Worm (Caenorhabditis elegans) whole organism, young adult: Measurements from ENCODE around the gene clc-27.

Experiments
- F23B12.7 ChIP-seq: sonication (generic microtip); optimal IDR thresholded peaks from 2 replicates; lab custom pipeline; 2017; ENCODE audit warnings: missing genetic modification characterization, mild to moderate bottlenecking, missing compliant biosample characterization, antibody characterized with exemption, moderate library complexity; ENCODE audit not compliant: insufficient read depth
- F33H1.4 ChIP-seq: fragments of 200-800 bp; sonication (Bioruptor generic); IDR thresholded peaks from 2 replicates; pipeline ENCODE4 v1.3.6; 2022; ENCODE audit warnings: missing genetic modification reagents, missing genetic modification characterization, missing compliant biosample characterization
- F37B4.10 ChIP-seq: fragments of 200-800 bp; sonication (Bioruptor generic); IDR thresholded peaks from 2 replicates; pipeline ENCODE4 v1.3.6; 2022; ENCODE audit warnings: missing genetic modification characterization, missing compliant biosample characterization
- F39B2.1 ChIP-seq: fragments of 200-800 bp; sonication (Bioruptor generic); IDR thresholded peaks from 2 replicates; pipeline ENCODE4 v1.3.6; 2022; ENCODE audit warnings: missing genetic modification reagents, missing genetic modification characterization, missing compliant biosample characterization
- F49E8.2 ChIP-seq: sonication (generic microtip); optimal IDR thresholded peaks from 3 replicates; lab custom pipeline; 2017; ENCODE audit warnings: missing genetic modification characterization, mild to moderate bottlenecking, missing compliant biosample characterization, antibody characterized with exemption, moderate library complexity; ENCODE audit not compliant: insufficient read depth
- F57C9.4 ChIP-seq: sonication (generic microtip); optimal IDR thresholded peaks from 2 replicates; lab custom pipeline; 2017; ENCODE audit warnings: mild to moderate bottlenecking, missing genetic modification characterization, missing compliant biosample characterization
- T07F8.4 ChIP-seq: sonication (generic microtip); optimal IDR thresholded peaks from 2 replicates; lab custom pipeline; 2016; ENCODE audit warnings: mild to moderate bottlenecking, missing genetic modification characterization, moderate library complexity, missing compliant biosample characterization
- Y53G8AR.9 ChIP-seq: fragments of 200-800 bp; sonication (Bioruptor generic); conservative IDR thresholded peaks from 2 replicates; pipeline ENCODE4 v1.3.6; 2022; ENCODE audit warnings: missing genetic modification reagents, missing genetic modification characterization, missing compliant biosample characterization
- Y67H2A.10 ChIP-seq: fragments of 200-800 bp; sonication (Bioruptor generic); conservative IDR thresholded peaks from 2 replicates; pipeline ENCODE4 v1.3.6; 2022; ENCODE audit warnings: missing genetic modification reagents, missing genetic modification characterization, missing compliant biosample characterization
- bed-1 ChIP-seq: fragments of 200-800 bp; sonication (Bioruptor generic); IDR thresholded peaks from 2 replicates; pipeline ENCODE4 v1.3.6; 2022; ENCODE audit warnings: missing genetic modification reagents, missing genetic modification characterization, missing compliant biosample characterization
- ccch-3 ChIP-seq: fragments of 200-800 bp; sonication (Bioruptor generic); optimal IDR thresholded peaks from 2 replicates; lab custom pipeline; 2018; ENCODE audit warnings: mild to moderate bottlenecking, missing genetic modification characterization, missing compliant biosample characterization
- cebp-1 ChIP-seq, 2 experiments: fragments of 200-800 bp in 1 of 2; sonication (Bioruptor generic) in 1 of 2; sonication (generic microtip) in 1 of 2; IDR thresholded peaks in 1 of 2; optimal IDR thresholded peaks in 1 of 2; 2 replicates each; pipeline versions ENCODE4 v1.3.6 to Lab custom; 2017 to 2022; ENCODE audit warnings: missing compliant biosample characterization in 2 of 2, missing genetic modification characterization in 2 of 2, mild to moderate bottlenecking in 1 of 2, missing genetic modification reagents in 1 of 2, moderate library complexity in 1 of 2
- ceh-40 ChIP-seq: fragments of 200-800 bp; sonication (Bioruptor generic); IDR thresholded peaks from 2 replicates; pipeline ENCODE4 v1.3.6; 2022; ENCODE audit warnings: missing genetic modification characterization, missing compliant biosample characterization
- die-1 ChIP-seq: sonication (generic microtip); optimal IDR thresholded peaks from 2 replicates; lab custom pipeline; 2016; ENCODE audit warnings: missing genotype, mild to moderate bottlenecking, missing genetic modification characterization, missing compliant biosample characterization
- dpff-1 ChIP-seq: sonication (generic microtip); optimal IDR thresholded peaks from 2 replicates; lab custom pipeline; 2017; ENCODE audit warnings: mild to moderate bottlenecking, missing genetic modification characterization, missing compliant biosample characterization
- dpl-1 ChIP-seq: fragments of 150-350 bp; optimal IDR thresholded peaks from 2 replicates; lab custom pipeline; 2014; ENCODE audit warnings: missing biosample characterization, missing genetic modification reagents, missing genetic modification characterization
- egrh-3 ChIP-seq: fragments of 200-800 bp; sonication (Bioruptor generic); IDR thresholded peaks from 2 replicates; pipeline ENCODE4 v1.3.6; 2022; ENCODE audit warnings: missing genetic modification reagents, missing genetic modification characterization, missing compliant biosample characterization
- fkh-3 ChIP-seq: sonication (generic microtip); optimal IDR thresholded peaks from 2 replicates; lab custom pipeline; 2016; ENCODE audit warnings: mild to moderate bottlenecking, missing genetic modification characterization, missing compliant biosample characterization
- hrde-1 ChIP-seq: sonication (generic microtip); optimal IDR thresholded peaks from 2 replicates; lab custom pipeline; 2016; ENCODE audit warnings: missing genetic modification characterization, mild to moderate bottlenecking, missing compliant biosample characterization, moderate library complexity, missing genotype, missing genetic modification reagents, borderline replicate concordance
- hsf-1 ChIP-seq: fragments of 200-800 bp; sonication (Bioruptor generic); IDR thresholded peaks from 2 replicates; pipeline ENCODE4 v1.3.6; 2022; ENCODE audit warnings: missing genetic modification reagents, missing genetic modification characterization, missing compliant biosample characterization
- lin-35 ChIP-seq, 3 experiments: fragments of 150-350 bp in 2 of 3; sonication (generic microtip) in 1 of 3; optimal IDR thresholded peaks; 2 replicates each; lab custom pipeline; 2014 to 2018; ENCODE audit warnings: missing biosample characterization in 3 of 3, missing genetic modification characterization in 3 of 3, missing genetic modification reagents in 3 of 3
- lin-54 ChIP-seq: fragments of 200-800 bp; sonication (Bioruptor generic); optimal IDR thresholded peaks from 2 replicates; lab custom pipeline; 2018; ENCODE audit warnings: mild to moderate bottlenecking, missing genetic modification characterization, missing compliant biosample characterization
- lsy-27 ChIP-seq: sonication (generic microtip); optimal IDR thresholded peaks from 2 replicates; lab custom pipeline; 2017; ENCODE audit warnings: missing genetic modification characterization, mild to moderate bottlenecking, missing compliant biosample characterization, antibody characterized with exemption, missing genotype, borderline replicate concordance; ENCODE audit not compliant: insufficient read depth
- madf-10 ChIP-seq: sonication (generic microtip); optimal IDR thresholded peaks from 2 replicates; lab custom pipeline; 2016; ENCODE audit warnings: mild to moderate bottlenecking, missing genetic modification characterization, missing compliant biosample characterization
- madf-8 ChIP-seq: fragments of 200-800 bp; sonication (Bioruptor generic); conservative IDR thresholded peaks from 2 replicates; pipeline ENCODE4 v1.3.6; 2022; ENCODE audit warnings: missing genetic modification reagents, missing genetic modification characterization, missing compliant biosample characterization
- mcd-1 ChIP-seq: fragments of 200-800 bp; sonication (Bioruptor generic); IDR thresholded peaks from 2 replicates; pipeline ENCODE4 v1.3.6; 2022; ENCODE audit warnings: missing genetic modification reagents, missing genetic modification characterization, missing compliant biosample characterization
- nhr-27 ChIP-seq: fragments of 200-800 bp; sonication (Bioruptor generic); optimal IDR thresholded peaks from 2 replicates; lab custom pipeline; 2018; ENCODE audit warnings: mild to moderate bottlenecking, missing genetic modification characterization, moderate library complexity, missing compliant biosample characterization
- rpc-1 ChIP-seq, 2 experiments: fragments of 150-350 bp in 1 of 2; sonication (generic microtip) in 1 of 2; optimal IDR thresholded peaks; 2 replicates each; lab custom pipeline; 2014 to 2018; ENCODE audit warnings: missing biosample characterization in 1 of 2, missing genetic modification characterization in 1 of 2, missing genetic modification reagents in 1 of 2, missing genotype in 1 of 2
- zfh-2 ChIP-seq: fragments of 200-800 bp; sonication (Bioruptor generic); conservative IDR thresholded peaks from 2 replicates; pipeline ENCODE4 v1.3.6; 2022; ENCODE audit warnings: missing genetic modification reagents, missing genetic modification characterization, missing compliant biosample characterization
- ztf-18 ChIP-seq: sonication (generic microtip); optimal IDR thresholded peaks from 2 replicates; lab custom pipeline; 2016; ENCODE audit warnings: missing genotype, mild to moderate bottlenecking, missing genetic modification characterization, missing compliant biosample characterization
- ztf-25 ChIP-seq: fragments of 200-800 bp; sonication (Bioruptor generic); IDR thresholded peaks from 2 replicates; pipeline ENCODE4 v1.3.6; 2022; ENCODE audit warnings: missing genetic modification reagents, missing genetic modification characterization, missing compliant biosample characterization
- ztf-6 ChIP-seq: fragments of 200-800 bp; sonication (Bioruptor generic); IDR thresholded peaks from 2 replicates; pipeline ENCODE4 v1.3.6; 2022; ENCODE audit warnings: missing genetic modification reagents, missing genetic modification characterization, missing compliant biosample characterization

Gene clc-27

DNA sequence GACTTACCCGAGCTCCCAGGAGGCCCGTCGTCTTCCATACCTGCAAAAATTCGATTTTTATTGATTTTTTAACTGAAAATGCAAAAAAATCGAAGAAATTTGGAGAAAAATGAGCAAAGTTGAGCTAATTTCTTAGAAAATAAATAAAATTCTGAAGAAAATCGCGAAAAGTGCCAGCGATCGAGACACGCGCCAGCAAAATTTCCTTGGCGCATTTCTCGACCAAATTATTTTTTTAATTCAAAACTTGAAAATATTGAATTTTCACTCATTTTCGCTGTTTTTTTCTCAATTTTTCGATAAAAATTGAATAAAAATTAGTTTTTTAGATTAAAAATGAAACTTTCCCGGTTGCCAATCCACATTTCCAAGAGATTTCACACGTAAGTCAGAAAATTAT lies 29.0 kb downstream of the clc-27 start, which contains the start of the genes chin-1 and BE0003N10.1:
Gene chin-1 (minus strand): TSS at position 40 of the 400 bp plus-strand sequence.
Gene BE0003N10.1 (plus strand): TSS at position 320 of the 400 bp plus-strand sequence.
- TF ChIP-seq F33H1.4 (GFP tag; lab: Robert Waterston, UW) (peak; percentile 41), mcd-1 (GFP tag; lab: Robert Waterston, UW) (peak; percentile 72), ztf-25 (GFP tag; lab: Robert Waterston, UW) (no peak), ztf-18 (tag; lab: Kevin White, UChicago) (peak; percentile 92), ceh-40 (GFP tag; lab: Robert Waterston, UW) (no peak), F23B12.7 (tag; lab: Kevin White, UChicago) (peak; percentile 7), fkh-3 (tag; lab: Kevin White, UChicago) (no peak), T07F8.4 (tag; lab: Kevin White, UChicago) (no peak), Y67H2A.10 (GFP tag; lab: Robert Waterston, UW) (no peak), hrde-1 (tag; lab: Kevin White, UChicago) (no peak), Y53G8AR.9 (no peak), lsy-27 (tag; lab: Kevin White, UChicago) (no peak), madf-8 (GFP tag; lab: Robert Waterston, UW) (no peak), lin-35 (GFP tag; optimal IDR thresholded peaks at IDR 0.05; lab: Kevin White, UChicago) (peak in 1 of 3 experiments; percentile 35), F49E8.2 (tag; lab: Kevin White, UChicago) (no peak), F37B4.10 (GFP tag; lab: Robert Waterston, UW) (no peak), cebp-1 (GFP tag; IDR thresholded peaks at IDR 0.05; lab: Robert Waterston, UW) (no peak), cebp-1 (tag; optimal IDR thresholded peaks at IDR 0.05; lab: Kevin White, UChicago) (peak; percentile 31), dpff-1 (tag; lab: Kevin White, UChicago) (no peak), F39B2.1 (GFP tag; lab: Robert Waterston, UW) (no peak)

DNA sequence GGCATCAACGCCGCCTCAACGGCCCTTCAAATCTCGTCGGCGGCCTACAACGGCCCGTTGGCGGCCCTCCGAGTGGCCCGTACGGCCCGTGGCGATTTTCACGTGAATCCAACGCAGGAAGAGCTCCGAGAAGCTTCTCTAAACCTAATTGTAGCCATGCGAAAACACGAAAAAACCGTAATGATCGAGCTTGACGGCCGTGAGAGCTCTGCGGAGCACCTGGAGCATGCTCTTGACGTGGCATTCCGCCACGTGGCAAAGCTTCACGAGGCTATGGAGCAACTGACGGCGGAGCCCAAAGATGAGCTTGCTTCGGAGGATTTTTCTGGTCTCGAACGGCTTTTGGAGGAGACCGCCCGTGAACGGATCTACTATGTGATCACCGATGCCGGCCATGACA lies 31.9 kb downstream of the clc-27 start:
- TF ChIP-seq ztf-6 (GFP tag; lab: Robert Waterston, UW) (no peak), F57C9.4 (tag; lab: Kevin White, UChicago) (no peak), die-1 (tag; lab: Kevin White, UChicago) (no peak), zfh-2 (GFP tag; lab: Robert Waterston, UW) (peak; percentile 75), bed-1 (GFP tag; lab: Robert Waterston, UW) (no peak), lin-54 (no peak), rpc-1 (optimal IDR thresholded peaks at IDR 0.05; lab: Kevin White, UChicago) (no peak), rpc-1 (tag; optimal IDR thresholded peaks at IDR 0.05; lab: Kevin White, UChicago) (no peak), madf-10 (tag; lab: Kevin White, UChicago) (no peak)
- TF ChIP-seq, all 124 proteins: peak for 1

- peak; percentile 45; the same call in 1 of the 2 replicates for TF ChIP-seq egrh-3 (GFP tag; lab: Robert Waterston, UW)
- peak; percentile 76 for TF ChIP-seq zfh-2 (GFP tag; lab: Robert Waterston, UW)
- TF ChIP-seq nhr-27 (tag; lab: Kevin White, UChicago) = no peak
- TF ChIP-seq hsf-1 = no peak
- TF ChIP-seq dpl-1 (GFP tag; lab: Kevin White, UChicago) = no peak
Measured at ce11 chrIII:1043790-1044189, 35.6 kb downstream of the clc-27 start.

ce11 chrIII:1051877-1052276 lies 43.7 kb downstream of the clc-27 start:
- TF ChIP-seq egrh-3 (GFP tag; lab: Robert Waterston, UW) (peak; percentile 85), ccch-3 (GFP tag; lab: Kevin White, UChicago) (no peak), zfh-2 (GFP tag; lab: Robert Waterston, UW) (peak; percentile 85)
